Worm (Caenorhabditis elegans): ENCODE measurements around the gene pmk-3.

ce11 chrIV:8146283-8146682, 7.3 kb downstream of the pmk-3 start:
- TF ChIP-seq nhr-76 (tag; optimal IDR thresholded peaks at IDR 0.05) (no peak), fos-1 (tag; optimal IDR thresholded peaks at IDR 0.05) (no peak), egl-27 (tag; optimal IDR thresholded peaks at IDR 0.05) (no peak), ama-1 (optimal IDR thresholded peaks at IDR 0.05) (no peak), aly-2 (tag; optimal IDR thresholded peaks at IDR 0.05) (no peak)

Data from whole organism, L3 larva.